Fruit fly (Drosophila melanogaster): ENCODE data around the gene CG18265.

DNA sequence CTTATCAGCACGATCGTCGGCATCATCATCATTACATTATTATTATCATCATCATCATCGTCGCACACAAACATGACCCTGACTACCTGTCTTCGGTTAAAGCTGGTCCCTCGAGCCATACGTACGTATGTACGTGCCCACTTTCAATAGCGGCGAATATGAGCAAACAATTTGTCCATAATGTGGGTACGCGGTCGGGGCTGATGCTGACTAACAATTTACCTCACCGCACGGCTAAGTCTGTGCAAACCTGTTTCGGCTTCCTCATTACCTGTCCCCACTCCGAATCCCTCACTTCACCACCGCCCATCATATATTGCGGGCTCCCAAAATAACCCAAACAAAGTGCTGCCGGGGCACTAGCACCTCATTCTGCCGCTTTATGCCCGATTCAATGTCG lies 8.8 kb upstream of the CG18265 start:
- TF ChIP-seq psq (optimal IDR thresholded peaks at IDR 0.05) = no peak
- no peak for TF ChIP-seq usp (GFP tag; optimal IDR thresholded peaks at IDR 0.05)
- TF ChIP-seq CG8478 (optimal IDR thresholded peaks at IDR 0.05) = no peak
- no peak for TF ChIP-seq Dll (optimal IDR thresholded peaks at IDR 0.05)
